Worm (Caenorhabditis elegans): ENCODE results near the gene T19C3.7.

Gene T19C3.7

ce11 chrIII:636067-636466 is at the start of gene T19C3.7:
Gene T19C3.7 (minus strand): TSS chrIII:636167.
- TF ChIP-seq blmp-1 (tag; optimal IDR thresholded peaks at IDR 0.05) = no peak
- no peak for TF ChIP-seq unc-39 (tag; optimal IDR thresholded peaks at IDR 0.05)
- no peak for TF ChIP-seq ceh-83 (GFP tag; optimal IDR thresholded peaks at IDR 0.05)
- TF ChIP-seq unc-120 (tag; optimal IDR thresholded peaks at IDR 0.05; ENCODE audit: poor library complexity, severe bottlenecking) = no peak
- no peak for TF ChIP-seq cnd-1 (tag; optimal IDR thresholded peaks at IDR 0.05)

DNA sequence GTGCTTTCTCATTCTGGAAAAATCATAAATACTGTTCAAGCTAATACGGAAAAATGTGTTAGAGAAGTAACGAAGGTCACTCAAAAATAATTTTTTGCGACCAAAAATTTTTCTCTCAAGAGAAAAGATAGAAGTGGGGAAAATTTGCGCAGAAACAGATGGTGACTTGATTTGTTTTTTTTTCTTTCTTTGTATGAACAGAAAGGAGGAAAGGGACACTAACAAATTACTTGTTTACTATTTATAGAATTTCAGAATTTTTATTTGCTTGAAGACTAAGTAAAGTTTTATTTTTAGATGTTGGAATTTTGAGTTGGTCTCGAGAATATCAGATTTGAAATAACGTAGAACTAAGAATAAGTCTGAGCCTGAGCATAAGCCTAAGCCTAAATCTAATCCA is 47.4 kb upstream of the T19C3.7 start, which contains the start of gene W02B3.4:
Gene W02B3.4, minus strand, starts transcription at position 101 of the 400 bp plus-strand sequence.
- no peak for TF ChIP-seq nhr-237 (tag; optimal IDR thresholded peaks at IDR 0.05)
- no peak for TF ChIP-seq ceh-83 (GFP tag; optimal IDR thresholded peaks at IDR 0.05)
- TF ChIP-seq hlh-1 (tag; optimal IDR thresholded peaks at IDR 0.05) = no peak

- TF ChIP-seq bed-3 (GFP tag; optimal IDR thresholded peaks at IDR 0.05) = no peak
- TF ChIP-seq sptf-1 (tag; optimal IDR thresholded peaks at IDR 0.05) = no peak
- TF ChIP-seq mep-1 (tag; optimal IDR thresholded peaks at IDR 0.05) = no peak
- TF ChIP-seq zip-8 (tag; optimal IDR thresholded peaks at IDR 0.05) = no peak
Measured at ce11 chrIII:675822-676221, 39.9 kb upstream of the T19C3.7 start, which contains the start of gene grk-2. Gene grk-2 (plus strand): TSS chrIII:676122.

DNA sequence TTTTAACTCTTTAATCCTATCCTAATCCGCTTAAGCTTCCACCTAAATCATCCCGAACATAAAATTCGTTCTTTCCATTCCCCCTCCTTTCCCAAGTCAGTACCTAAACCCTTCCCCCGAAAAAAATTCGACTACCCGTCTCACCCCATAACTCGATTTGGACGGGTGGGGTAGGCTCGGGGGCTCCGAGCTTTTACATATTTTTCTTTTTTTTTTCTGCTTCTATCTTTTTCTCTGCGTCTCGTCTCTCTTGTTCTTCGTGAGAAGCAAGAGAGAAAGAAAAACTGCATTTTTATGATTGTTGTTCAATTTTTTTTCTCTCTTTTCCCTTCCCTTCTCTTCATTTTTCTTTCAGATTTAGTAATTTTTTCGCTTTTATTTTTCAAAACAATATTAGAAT is 39.4 kb upstream of the T19C3.7 start:
- TF ChIP-seq ces-1 (GFP tag; optimal IDR thresholded peaks at IDR 0.05) (peak; percentile 96), mls-2 (tag; optimal IDR thresholded peaks at IDR 0.05) (no peak)

DNA sequence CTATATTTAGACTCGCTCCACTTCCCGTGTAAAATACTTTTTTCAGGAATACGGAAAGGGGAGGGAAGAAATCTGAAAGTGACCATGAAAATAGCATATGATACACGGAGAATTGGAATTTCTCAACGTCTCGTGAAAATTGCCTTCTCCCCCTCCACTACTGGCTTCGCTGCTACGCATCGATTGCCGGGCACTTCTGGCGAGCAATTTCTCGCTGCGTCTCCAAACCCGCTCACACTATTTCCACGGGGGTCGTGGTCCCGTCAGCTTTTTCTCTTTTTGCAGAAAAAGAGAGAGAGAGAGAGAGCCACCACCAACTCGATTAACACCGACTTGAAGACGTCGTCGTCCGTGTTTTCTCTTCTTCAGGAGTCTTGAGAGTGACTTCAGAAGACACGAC is 35.0 kb upstream of the T19C3.7 start:
- TF ChIP-seq mep-1 (tag; optimal IDR thresholded peaks at IDR 0.05) = peak; percentile 41
- TF ChIP-seq bed-3 (GFP tag; optimal IDR thresholded peaks at IDR 0.05) = no peak
- no peak for TF ChIP-seq nhr-237 (tag; optimal IDR thresholded peaks at IDR 0.05)
- TF ChIP-seq cnd-1 (tag; optimal IDR thresholded peaks at IDR 0.05) = no peak
- TF ChIP-seq ceh-43 (GFP tag; optimal IDR thresholded peaks at IDR 0.05) = no peak
- TF ChIP-seq ces-1 (GFP tag; optimal IDR thresholded peaks at IDR 0.05) = peak; percentile 97
- TF ChIP-seq unc-120 (tag; optimal IDR thresholded peaks at IDR 0.05; ENCODE audit: poor library complexity, severe bottlenecking) = peak; percentile 35

ce11 chrIII:668303-668893 is 32.4 kb upstream of the T19C3.7 start, which contains the start of gene W02B3.3:
Gene W02B3.3 (minus strand): TSS chrIII:668433.
- TF ChIP-seq nhr-237 (tag; optimal IDR thresholded peaks at IDR 0.05) (no peak), sptf-1 (tag; optimal IDR thresholded peaks at IDR 0.05) (no peak), lin-13 (tag; optimal IDR thresholded peaks at IDR 0.05) (no peak), unc-120 (tag; optimal IDR thresholded peaks at IDR 0.05; ENCODE audit: poor library complexity, severe bottlenecking) (peak; percentile 37), ces-1 (GFP tag; optimal IDR thresholded peaks at IDR 0.05) (peak; percentile 93), flh-1 (GFP tag; optimal IDR thresholded peaks at IDR 0.05) (no peak), sem-2 (GFP tag; optimal IDR thresholded peaks at IDR 0.05) (no peak), mep-1 (tag; optimal IDR thresholded peaks at IDR 0.05) (no peak), M03D4.4 (tag; optimal IDR thresholded peaks at IDR 0.05) (no peak), lin-32 (GFP tag; optimal IDR thresholded peaks at IDR 0.05) (no peak)

- TF ChIP-seq unc-39 (tag; optimal IDR thresholded peaks at IDR 0.05) = no peak
- TF ChIP-seq elt-3 (tag; optimal IDR thresholded peaks at IDR 0.05) = no peak
- no peak for TF ChIP-seq elt-1 (tag; optimal IDR thresholded peaks at IDR 0.05; ENCODE audit: borderline replicate concordance, insufficient read depth)
- TF ChIP-seq mls-2 (tag; optimal IDR thresholded peaks at IDR 0.05) = no peak
- TF ChIP-seq tbx-8 (GFP tag; optimal IDR thresholded peaks at IDR 0.05) = no peak
- no peak for TF ChIP-seq blmp-1 (tag; optimal IDR thresholded peaks at IDR 0.05)
- no peak for TF ChIP-seq mab-5 (tag; optimal IDR thresholded peaks at IDR 0.05)
- no peak for TF ChIP-seq hlh-1 (tag; optimal IDR thresholded peaks at IDR 0.05)
- TF ChIP-seq ces-1 (GFP tag; optimal IDR thresholded peaks at IDR 0.05) = no peak
Measured at ce11 chrIII:665173-665757, 29.3 kb upstream of the T19C3.7 start, which contains the start of gene C09F5.3. Gene C09F5.3 (minus strand): TSS chrIII:665266.
